Fruit fly (Drosophila melanogaster) whole organism, embryonic: ENCODE results near the gene CG34454.
A peak's percentile ranks its signal among the peaks of the same experiment; 100 is the strongest.

ENCODE experiments used
- Abd-B ChIP-seq: fragments of 200-800 bp; sonication (Bioruptor generic); optimal IDR thresholded peaks from 2 replicates; lab custom pipeline; 2018; ENCODE audit warnings: missing biosample characterization, mild to moderate bottlenecking, missing genetic modification characterization, moderate library complexity
- Bgb ChIP-seq: fragments of 200-800 bp; sonication (Bioruptor generic); IDR thresholded peaks from 2 replicates; pipeline ENCODE4 v1.3.6; 2022; ENCODE audit warnings: missing biosample characterization, missing genetic modification characterization; ENCODE audit not compliant: partially characterized antibody
- Blimp-1 ChIP-seq: fragments of 200-800 bp; sonication (Bioruptor generic); optimal IDR thresholded peaks from 3 replicates; lab custom pipeline; 2018; ENCODE audit warnings: missing biosample characterization, missing genetic modification characterization, mild to moderate bottlenecking, moderate library complexity, missing genetic modification reagents
- CG10147 ChIP-seq: fragments of 200-800 bp; sonication (Bioruptor generic); optimal IDR thresholded peaks from 2 replicates; lab custom pipeline; 2019; ENCODE audit warnings: missing biosample characterization, mild to moderate bottlenecking, missing genetic modification characterization, moderate library complexity
- CG10209 ChIP-seq: fragments of 200-800 bp; sonication (Bioruptor generic); optimal IDR thresholded peaks from 3 replicates; lab custom pipeline; 2017; ENCODE audit warnings: missing biosample characterization, mild to moderate bottlenecking, missing genetic modification characterization, missing genetic modification reagents
- CG10366 ChIP-seq: fragments of 200-800 bp; sonication (Bioruptor generic); IDR thresholded peaks from 2 replicates; pipeline ENCODE4 v1.3.6; 2022; ENCODE audit warnings: missing biosample characterization, missing genetic modification characterization
- CG11398 ChIP-seq: fragments of 200-800 bp; sonication (Bioruptor generic); optimal IDR thresholded peaks from 2 replicates; lab custom pipeline; 2016; ENCODE audit warnings: missing biosample characterization, missing genetic modification characterization
- CG11456 ChIP-seq: fragments of 200-800 bp; sonication (Bioruptor generic); IDR thresholded peaks from 3 replicates; pipeline ENCODE4 v1.3.6; 2022; ENCODE audit warnings: missing biosample characterization, missing genetic modification characterization
- CG12391 ChIP-seq: fragments of 200-800 bp; sonication (Bioruptor generic); optimal IDR thresholded peaks from 3 replicates; lab custom pipeline; 2018; ENCODE audit warnings: missing biosample characterization, mild to moderate bottlenecking, missing genetic modification characterization, moderate library complexity
- CG13287 ChIP-seq: fragments of 200-800 bp; sonication (Bioruptor generic); IDR thresholded peaks from 2 replicates; pipeline ENCODE4 v1.3.6; 2022; ENCODE audit warnings: missing biosample characterization, missing genetic modification characterization; ENCODE audit not compliant: partially characterized antibody
- CG13775 ChIP-seq: fragments of 200-800 bp; sonication (Bioruptor generic); optimal IDR thresholded peaks from 3 replicates; lab custom pipeline; 2017; ENCODE audit warnings: missing biosample characterization, mild to moderate bottlenecking, missing genetic modification characterization
- CG14441 ChIP-seq: fragments of 200-800 bp; sonication (Bioruptor generic); IDR thresholded peaks from 2 replicates; pipeline ENCODE4 v1.3.6; 2022; ENCODE audit warnings: missing biosample characterization, missing genetic modification characterization
- CG15514 ChIP-seq: fragments of 200-800 bp; sonication (Bioruptor generic); optimal IDR thresholded peaks from 3 replicates; lab custom pipeline; 2017; ENCODE audit warnings: missing biosample characterization, missing genetic modification characterization, mild to moderate bottlenecking, moderate library complexity, missing genetic modification reagents
- CG16815 ChIP-seq: fragments of 200-800 bp; sonication (Bioruptor generic); optimal IDR thresholded peaks from 3 replicates; lab custom pipeline; 2017; ENCODE audit warnings: missing biosample characterization, mild to moderate bottlenecking, missing genetic modification characterization
- CG17385 ChIP-seq: fragments of 200-800 bp; sonication (Bioruptor generic); optimal IDR thresholded peaks from 3 replicates; lab custom pipeline; 2018; ENCODE audit warnings: missing biosample characterization, mild to moderate bottlenecking, missing genetic modification characterization
- CG1792 ChIP-seq: fragments of 200-800 bp; sonication (Bioruptor generic); optimal IDR thresholded peaks from 2 replicates; lab custom pipeline; 2016; ENCODE audit warnings: missing biosample characterization, missing genetic modification characterization
- CG3995 ChIP-seq: fragments of 200-800 bp; sonication (Bioruptor generic); optimal IDR thresholded peaks from 3 replicates; lab custom pipeline; 2016; ENCODE audit warnings: missing biosample characterization, missing genetic modification characterization
- CG4404 ChIP-seq: fragments of 200-800 bp; sonication (Bioruptor generic); IDR thresholded peaks from 2 replicates; pipeline ENCODE4 v1.3.6; 2022; ENCODE audit warnings: missing biosample characterization, missing genetic modification characterization
- CG4424 ChIP-seq: fragments of 200-800 bp; sonication (Bioruptor generic); optimal IDR thresholded peaks from 3 replicates; lab custom pipeline; 2016; ENCODE audit warnings: missing biosample characterization, missing genetic modification characterization
- CG6683 ChIP-seq: fragments of 200-800 bp; sonication (Bioruptor generic); optimal IDR thresholded peaks from 2 replicates; lab custom pipeline; 2017; ENCODE audit warnings: missing biosample characterization, mild to moderate bottlenecking, missing genetic modification characterization, missing genetic modification reagents
- CG6813 ChIP-seq: fragments of 200-800 bp; sonication (Bioruptor generic); optimal IDR thresholded peaks from 2 replicates; lab custom pipeline; 2017; ENCODE audit warnings: missing biosample characterization, missing genetic modification characterization, mild to moderate bottlenecking, moderate library complexity, missing genetic modification reagents
- CG7928 ChIP-seq: fragments of 200-800 bp; sonication (Bioruptor generic); optimal IDR thresholded peaks from 2 replicates; lab custom pipeline; 2017; ENCODE audit warnings: missing biosample characterization, mild to moderate bottlenecking, missing genetic modification characterization
- CG8924 ChIP-seq: fragments of 200-800 bp; optimal IDR thresholded peaks from 3 replicates; lab custom pipeline; 2019; ENCODE audit warnings: missing biosample characterization, mild to moderate bottlenecking, missing genetic modification characterization, moderate library complexity
- CrebB ChIP-seq: fragments of 200-800 bp; sonication (Bioruptor generic); optimal IDR thresholded peaks from 3 replicates; lab custom pipeline; 2018; ENCODE audit warnings: missing biosample characterization, mild to moderate bottlenecking, missing genetic modification characterization
- Deaf1 ChIP-seq: fragments of 200-800 bp; optimal IDR thresholded peaks from 3 replicates; lab custom pipeline; 2019; ENCODE audit warnings: missing biosample characterization, mild to moderate bottlenecking, missing genetic modification characterization, moderate library complexity
- Dp ChIP-seq: fragments of 200-800 bp; sonication (Bioruptor generic); optimal IDR thresholded peaks from 2 replicates; lab custom pipeline; 2018; ENCODE audit warnings: missing biosample characterization, mild to moderate bottlenecking, missing genetic modification characterization, moderate library complexity
- E2f1 ChIP-seq: fragments of 200-800 bp; sonication (Bioruptor generic); IDR thresholded peaks from 2 replicates; pipeline ENCODE4 v1.3.6; 2022; ENCODE audit warnings: missing biosample characterization, missing genetic modification characterization
- Hr3 ChIP-seq: fragments of 200-800 bp; sonication (Bioruptor generic); optimal IDR thresholded peaks from 3 replicates; lab custom pipeline; 2016; ENCODE audit warnings: missing biosample characterization, missing genetic modification characterization
- Hsf ChIP-seq: fragments of 200-800 bp; sonication (Bioruptor generic); optimal IDR thresholded peaks from 3 replicates; lab custom pipeline; 2016; ENCODE audit warnings: missing biosample characterization, missing genetic modification characterization
- Kr ChIP-seq: fragments of 200-800 bp; sonication (Bioruptor generic); optimal IDR thresholded peaks from 2 replicates; lab custom pipeline; 2017; ENCODE audit warnings: missing biosample characterization, mild to moderate bottlenecking, missing genetic modification characterization
- Lim3 ChIP-seq: fragments of 200-800 bp; sonication (Bioruptor generic); IDR thresholded peaks from 2 replicates; pipeline ENCODE4 v1.3.6; 2022; ENCODE audit warnings: missing biosample characterization, missing genetic modification characterization
- Nf-YA ChIP-seq: fragments of 200-800 bp; sonication (Bioruptor generic); IDR thresholded peaks from 2 replicates; pipeline ENCODE4 v1.3.6; 2022; ENCODE audit warnings: missing biosample characterization, missing genetic modification characterization
- Stat92E ChIP-seq, 3 experiments: fragments of >200 bp in 2 of 3; fragments of 200-800 bp in 1 of 3; sonication (Bioruptor generic) in 1 of 3; optimal IDR thresholded peaks; 2 replicates each; lab custom pipeline; 2017 to 2019; ENCODE audit warnings: missing biosample characterization in 3 of 3, missing genetic modification characterization in 3 of 3, mild to moderate bottlenecking in 1 of 3, moderate library complexity in 1 of 3
- ap ChIP-seq: fragments of 200-800 bp; sonication (Bioruptor generic); IDR thresholded peaks from 2 replicates; pipeline ENCODE4 v1.3.6; 2022; ENCODE audit warnings: missing biosample characterization, missing genetic modification characterization
- az2 ChIP-seq: fragments of 200-800 bp; sonication (Bioruptor generic); optimal IDR thresholded peaks from 3 replicates; lab custom pipeline; 2016; ENCODE audit warnings: missing biosample characterization, missing genetic modification characterization
- btn ChIP-seq: fragments of 200-800 bp; sonication (Bioruptor generic); optimal IDR thresholded peaks from 2 replicates; lab custom pipeline; 2016; ENCODE audit warnings: missing biosample characterization, missing genetic modification characterization
- croc ChIP-seq: fragments of 200-800 bp; sonication (Bioruptor generic); conservative IDR thresholded peaks from 3 replicates; pipeline ENCODE4 v1.3.6; 2022; ENCODE audit warnings: missing biosample characterization, missing genetic modification characterization
- disco-r ChIP-seq: fragments of 200-800 bp; sonication (Bioruptor generic); optimal IDR thresholded peaks from 2 replicates; lab custom pipeline; 2016; ENCODE audit warnings: missing biosample characterization, missing genetic modification characterization
- dpn ChIP-seq, 2 experiments: fragments of 200-800 bp; sonication (Bioruptor generic); optimal IDR thresholded peaks; 3 replicates each; lab custom pipeline; 2016; ENCODE audit warnings: missing biosample characterization in 2 of 2, missing genetic modification characterization in 2 of 2
- fd3F ChIP-seq: fragments of 200-800 bp; sonication (Bioruptor generic); optimal IDR thresholded peaks from 2 replicates; lab custom pipeline; 2018; ENCODE audit warnings: missing biosample characterization, mild to moderate bottlenecking, missing genetic modification characterization, moderate library complexity
- ftz-f1 ChIP-seq: fragments of 200-800 bp; sonication (Bioruptor generic); optimal IDR thresholded peaks from 2 replicates; lab custom pipeline; 2016; ENCODE audit warnings: missing biosample characterization, missing genetic modification characterization
- kah ChIP-seq: fragments of 200-800 bp; sonication (Bioruptor generic); optimal IDR thresholded peaks from 2 replicates; lab custom pipeline; 2018; ENCODE audit warnings: missing biosample characterization, mild to moderate bottlenecking, missing genetic modification characterization
- mirr ChIP-seq: fragments of 200-800 bp; sonication (Bioruptor generic); optimal IDR thresholded peaks from 3 replicates; lab custom pipeline; 2018; ENCODE audit warnings: missing biosample characterization, mild to moderate bottlenecking, missing genetic modification characterization
- nau ChIP-seq: fragments of 200-800 bp; sonication (Bioruptor generic); optimal IDR thresholded peaks from 3 replicates; lab custom pipeline; 2017; ENCODE audit warnings: missing biosample characterization, mild to moderate bottlenecking, missing genetic modification characterization, missing genetic modification reagents
- onecut ChIP-seq: fragments of 200-800 bp; sonication (Bioruptor generic); IDR thresholded peaks from 2 replicates; pipeline ENCODE4 v1.3.6; 2022; ENCODE audit warnings: missing biosample characterization, missing genetic modification characterization
- pho ChIP-seq: fragments of 200-800 bp; sonication (Bioruptor generic); optimal IDR thresholded peaks from 2 replicates; lab custom pipeline; 2016; ENCODE audit warnings: missing biosample characterization, missing genetic modification characterization
- slbo ChIP-seq: fragments of 200-800 bp; sonication (Bioruptor generic); IDR thresholded peaks from 2 replicates; pipeline ENCODE4 v1.3.6; 2022; ENCODE audit warnings: missing biosample characterization, missing genetic modification characterization
- tll ChIP-seq, 2 experiments: fragments of 200-800 bp in 1 of 2; fragments of >200 bp in 1 of 2; sonication (Bioruptor generic) in 1 of 2; optimal IDR thresholded peaks; 2 replicates each; lab custom pipeline; 2017 to 2019; ENCODE audit warnings: missing biosample characterization in 2 of 2, missing genetic modification characterization in 2 of 2, mild to moderate bottlenecking in 1 of 2, moderate library complexity in 1 of 2
- zfh1 ChIP-seq: fragments of 200-800 bp; sonication (Bioruptor generic); IDR thresholded peaks from 3 replicates; pipeline ENCODE4 v1.3.6; 2022; ENCODE audit warnings: missing biosample characterization, missing genetic modification characterization

The CG34454 gene

DNA sequence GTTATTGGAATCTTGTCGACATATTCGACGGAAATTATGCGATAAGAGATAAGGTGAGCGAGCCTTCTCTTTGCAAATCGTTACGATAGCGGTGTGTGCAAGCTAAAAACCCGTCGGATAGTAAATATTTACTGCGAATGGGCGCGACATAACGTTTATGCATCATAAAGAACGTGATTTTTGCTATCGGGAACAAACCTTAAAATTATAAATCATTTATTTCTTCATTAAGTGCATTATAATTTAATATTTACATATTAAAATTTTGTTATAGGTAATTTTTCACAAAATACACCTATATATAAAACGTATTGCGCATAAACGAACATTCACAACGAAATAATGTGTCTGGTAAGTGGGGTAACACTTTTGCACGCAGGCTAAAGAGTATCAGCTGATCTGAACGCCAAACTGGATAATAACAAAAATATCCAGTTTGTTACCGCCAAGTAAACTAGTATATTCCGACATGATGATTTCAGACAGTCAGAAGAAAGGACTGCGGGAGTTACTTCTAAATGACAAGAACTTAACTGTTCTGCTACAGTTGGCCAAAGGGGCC lies 26.3 kb downstream of the CG34454 start, which contains the start of the genes Gk1 and CG13876 (continued):
- TF ChIP-seq fd3F: peak; percentile 93
- no peak for TF ChIP-seq disco-r (GFP tag; lab: Kevin White, UChicago)
- TF ChIP-seq CG4404 (GFP tag; lab: Robert Waterston, UW): peak; percentile 65
- TF ChIP-seq btn (GFP tag; lab: Kevin White, UChicago): no peak
- peak; percentile 29; the same call in 1 of the 2 replicates for TF ChIP-seq Lim3 (GFP tag; lab: Robert Waterston, UW)
- TF ChIP-seq Dp (GFP tag; lab: Kevin White, UChicago): peak; percentile 33
- TF ChIP-seq CG10209: peak; percentile 95
- peak; percentile 68 to 91 for TF ChIP-seq dpn (GFP tag; optimal IDR thresholded peaks at IDR 0.05; lab: Kevin White, UChicago)
- TF ChIP-seq Deaf1 (tag; lab: Kevin White, UChicago): peak; percentile 85
- TF ChIP-seq Abd-B (GFP tag; lab: Kevin White, UChicago): peak; percentile 87
- peak; percentile 90 for TF ChIP-seq CG14441
- TF ChIP-seq CG6813 (GFP tag; lab: Kevin White, UChicago): peak; percentile 95
- peak; percentile 75 for TF ChIP-seq CG7928 (GFP tag; lab: Kevin White, UChicago)
- peak; percentile 92 for TF ChIP-seq CG6683
- TF ChIP-seq mirr (GFP tag; lab: Kevin White, UChicago): peak; percentile 96
- peak; percentile 89 for TF ChIP-seq Nf-YA (GFP tag; lab: Robert Waterston, UW)
- peak; percentile 96 for TF ChIP-seq CrebB (tag; lab: Kevin White, UChicago)
- peak; percentile 52 for TF ChIP-seq pho (GFP tag; lab: Kevin White, UChicago)
- TF ChIP-seq Blimp-1 (GFP tag; lab: Kevin White, UChicago): peak; percentile 93
- TF ChIP-seq nau (GFP tag; lab: Kevin White, UChicago): no peak
- peak; percentile 85 for TF ChIP-seq Hr3
- TF ChIP-seq zfh1 (GFP tag; lab: Robert Waterston, UW): peak; percentile 96
- TF ChIP-seq kah: peak; percentile 89
- peak; percentile 97 for TF ChIP-seq CG10147 (GFP tag; lab: Kevin White, UChicago)
- peak; percentile 91 for TF ChIP-seq CG15514
- peak; percentile 93 for TF ChIP-seq E2f1 (GFP tag; lab: Robert Waterston, UW)
- TF ChIP-seq az2 (GFP tag; lab: Kevin White, UChicago): peak; percentile 87
- TF ChIP-seq Hsf (GFP tag; lab: Kevin White, UChicago): peak; percentile 67
- peak; percentile 34; the same call in 1 of the 2 replicates for TF ChIP-seq CG13287 (GFP tag; lab: Robert Waterston, UW)
- peak; percentile 79 for TF ChIP-seq CG3995 (GFP tag; lab: Kevin White, UChicago)
- no peak for TF ChIP-seq CG11398
- TF ChIP-seq croc (GFP tag; lab: Robert Waterston, UW): peak; percentile 80
- peak; percentile 98 for TF ChIP-seq CG12391 (tag; lab: Kevin White, UChicago)
- TF ChIP-seq CG4424 (GFP tag; lab: Kevin White, UChicago): peak; percentile 91
- TF ChIP-seq CG13775: peak; percentile 93
- no peak for TF ChIP-seq ftz-f1
- peak; percentile 89 for TF ChIP-seq ap (GFP tag; lab: Robert Waterston, UW)
- peak in 1 of 3 experiments; percentile 70 for TF ChIP-seq Stat92E (GFP tag; optimal IDR thresholded peaks at IDR 0.05; lab: Kevin White, UChicago)
- TF ChIP-seq CG17385 (GFP tag; lab: Kevin White, UChicago): peak; percentile 92
- no peak for TF ChIP-seq CG1792 (GFP tag; lab: Kevin White, UChicago)
- TF ChIP-seq tll (GFP tag; optimal IDR thresholded peaks at IDR 0.05; lab: Kevin White, UChicago): peak in 1 of 2 experiments; percentile 62
- peak; percentile 90 for TF ChIP-seq onecut
- peak; percentile 93 for TF ChIP-seq CG10366 (GFP tag; lab: Robert Waterston, UW)
- TF ChIP-seq Kr: no peak
- peak; percentile 95 for TF ChIP-seq slbo
- no peak for TF ChIP-seq CG16815 (GFP tag; lab: Kevin White, UChicago)
- peak; percentile 98 for TF ChIP-seq CG8924 (tag; lab: Kevin White, UChicago)
- no peak for TF ChIP-seq Bgb (GFP tag; lab: Robert Waterston, UW)
- TF ChIP-seq CG11456 (GFP tag; lab: Robert Waterston, UW): peak; percentile 82; the same call in 2 of the 3 replicates
